Fruit fly (Drosophila melanogaster) whole organism: Measurements from ENCODE around the gene Sr-CI.

Experiments used
- CG8478 ChIP-seq: fragments of >200 bp; optimal IDR thresholded peaks from 2 replicates; lab custom pipeline; 2018; ENCODE audit warnings: inconsistent platforms
- pan ChIP-seq: fragments of >200 bp; optimal IDR thresholded peaks from 2 replicates; lab custom pipeline; 2017
- psq ChIP-seq: fragments of >200 bp; optimal IDR thresholded peaks from 2 replicates; lab custom pipeline; 2017
- usp ChIP-seq: fragments of >200 bp; optimal IDR thresholded peaks from 2 replicates; lab custom pipeline; 2017; ENCODE audit warnings: missing biosample characterization, missing genetic modification characterization, mixed read lengths

DNA sequence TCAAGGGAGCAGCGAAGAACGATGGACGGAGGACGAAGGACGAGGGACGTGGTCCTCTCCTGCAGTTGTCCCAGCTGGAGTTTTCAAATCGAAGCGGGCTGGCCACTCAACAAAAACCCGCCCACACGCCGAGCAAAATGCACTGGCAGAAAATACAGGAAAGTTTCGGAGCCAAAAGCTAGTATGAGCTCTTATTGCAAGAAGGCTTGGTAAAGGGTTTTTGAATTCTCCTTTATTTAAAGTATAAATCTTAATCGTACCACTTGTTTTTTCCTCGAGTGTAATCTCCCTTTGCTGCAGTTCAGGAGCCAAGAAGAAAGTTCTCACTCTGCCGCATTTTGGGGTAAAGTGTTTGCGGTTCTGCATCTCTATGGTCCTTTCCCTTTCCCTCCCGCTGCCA, 7.4 kb downstream of the Sr-CI start:
- TF ChIP-seq pan (no peak), usp (GFP tag; lab: Kevin White, UChicago) (no peak), CG8478 (no peak), psq (lab: Kevin White, UChicago) (no peak)
